ENCODE assay signal across 4 worm cellular contexts in genomic region chrX:5279170-5279635, ce11.
TF ChIP-seq lines count a peak whose summit lies in the region.

TSS of gene Y34B4A.2 (plus strand) at chrX:5279497.

TF ChIP-seq in whole organism, L2 larva, 48 proteins besides CTCF, POLR2A, EP300 and RAD21:
- TF ChIP-seq ztf-1 (GFP tag; conservative IDR thresholded peaks at IDR 0.05; lab: Robert Waterston, UW) (no peak), sem-4 (tag; optimal IDR thresholded peaks at IDR 0.05; lab: Kevin White, UChicago) (no peak), unc-62 (GFP tag; optimal IDR thresholded peaks at IDR 0.05; lab: Kevin White, UChicago) (no peak), sma-3 (GFP tag; optimal IDR thresholded peaks at IDR 0.05; lab: Kevin White, UChicago) (peak; percentile 35), unc-55 (GFP tag; optimal IDR thresholded peaks at IDR 0.05; lab: Kevin White, UChicago) (peak; percentile 37), fos-1 (tag; optimal IDR thresholded peaks at IDR 0.05; lab: Kevin White, UChicago) (peak; percentile 37), dmd-4 (tag; optimal IDR thresholded peaks at IDR 0.05; lab: Kevin White, UChicago) (no peak), nhr-129 (tag; optimal IDR thresholded peaks at IDR 0.05; lab: Kevin White, UChicago) (peak; percentile 54), nhr-6 (tag; optimal IDR thresholded peaks at IDR 0.05; lab: Kevin White, UChicago) (no peak), C34F6.9 (tag; optimal IDR thresholded peaks at IDR 0.05; lab: Kevin White, UChicago) (no peak), F13H6.1 (tag; optimal IDR thresholded peaks at IDR 0.05; lab: Kevin White, UChicago) (peak; percentile 27), nhr-25 (tag; optimal IDR thresholded peaks at IDR 0.05; lab: Kevin White, UChicago) (no peak), nhr-21 (tag; optimal IDR thresholded peaks at IDR 0.05; lab: Kevin White, UChicago) (no peak), aly-2 (tag; optimal IDR thresholded peaks at IDR 0.05; lab: Kevin White, UChicago) (no peak), lsy-2 (tag; optimal IDR thresholded peaks at IDR 0.05; lab: Kevin White, UChicago) (no peak), sma-9 (GFP tag; optimal IDR thresholded peaks at IDR 0.05; lab: Kevin White, UChicago) (peak; percentile 55), sma-9 (tag; optimal IDR thresholded peaks at IDR 0.05; lab: Kevin White, UChicago) (no peak), crh-2 (tag; optimal IDR thresholded peaks at IDR 0.05; lab: Kevin White, UChicago) (peak; percentile 51), zag-1 (tag; optimal IDR thresholded peaks at IDR 0.05; lab: Kevin White, UChicago) (no peak), mdl-1 (tag; optimal IDR thresholded peaks at IDR 0.05; lab: Kevin White, UChicago) (no peak), elt-3 (tag; optimal IDR thresholded peaks at IDR 0.05; lab: Kevin White, UChicago) (no peak), lin-13 (GFP tag; optimal IDR thresholded peaks at IDR 0.05; lab: Kevin White, UChicago) (no peak), nhr-237 (tag; optimal IDR thresholded peaks at IDR 0.05; lab: Kevin White, UChicago) (no peak), R02D3.7 (tag; optimal IDR thresholded peaks at IDR 0.05; lab: Kevin White, UChicago) (peak; percentile 84)

TF ChIP-seq in whole organism, L4 larva, 104 proteins besides CTCF, POLR2A, EP300 and RAD21 (continues in another document):
- no peak for TF ChIP-seq rbr-2 (tag; optimal IDR thresholded peaks at IDR 0.05; lab: Kevin White, UChicago)
- peak; percentile 34 for TF ChIP-seq nhr-102 (tag; optimal IDR thresholded peaks at IDR 0.05; lab: Kevin White, UChicago)
- TF ChIP-seq Y48G9A.11 (GFP tag; IDR thresholded peaks at IDR 0.05; lab: Robert Waterston, UW): no peak
- no peak for TF ChIP-seq sdz-12 (GFP tag; optimal IDR thresholded peaks at IDR 0.05; lab: Kevin White, UChicago)
- TF ChIP-seq nhr-77 (tag; optimal IDR thresholded peaks at IDR 0.05; lab: Kevin White, UChicago): peak; percentile 22
- no peak for TF ChIP-seq Y75B8A.6 (GFP tag; IDR thresholded peaks at IDR 0.05; lab: Robert Waterston, UW)
- no peak for TF ChIP-seq snpc-1.2 (GFP tag; IDR thresholded peaks at IDR 0.05; lab: Robert Waterston, UW)
- TF ChIP-seq mxl-2 (GFP tag; conservative IDR thresholded peaks at IDR 0.05; lab: Robert Waterston, UW): no peak
- TF ChIP-seq nhr-237 (tag; optimal IDR thresholded peaks at IDR 0.05; lab: Kevin White, UChicago): no peak
- TF ChIP-seq nhr-25 (tag; optimal IDR thresholded peaks at IDR 0.05; lab: Kevin White, UChicago; ENCODE audit: borderline replicate concordance, insufficient read depth): no peak
- no peak for TF ChIP-seq daf-19 (GFP tag; conservative IDR thresholded peaks at IDR 0.05; lab: Robert Waterston, UW)
- TF ChIP-seq ceh-32 (tag; optimal IDR thresholded peaks at IDR 0.05; lab: Kevin White, UChicago; ENCODE audit: poor library complexity): no peak
- TF ChIP-seq spr-3 (GFP tag; optimal IDR thresholded peaks at IDR 0.05; lab: Kevin White, UChicago): no peak
- TF ChIP-seq lin-39 (tag; optimal IDR thresholded peaks at IDR 0.05; lab: Kevin White, UChicago): no peak
- no peak for TF ChIP-seq madf-9 (GFP tag; conservative IDR thresholded peaks at IDR 0.05; lab: Robert Waterston, UW)
- TF ChIP-seq ztf-7 (tag; optimal IDR thresholded peaks at IDR 0.05; lab: Kevin White, UChicago): no peak
- no peak for TF ChIP-seq tag-97 (GFP tag; IDR thresholded peaks at IDR 0.05; lab: Robert Waterston, UW)
- TF ChIP-seq vab-7 (GFP tag; IDR thresholded peaks at IDR 0.05; lab: Robert Waterston, UW): no peak
- no peak for TF ChIP-seq daf-12 (tag; optimal IDR thresholded peaks at IDR 0.05; lab: Kevin White, UChicago)
- TF ChIP-seq ztf-11 (tag; optimal IDR thresholded peaks at IDR 0.05; lab: Kevin White, UChicago): no peak
- no peak for TF ChIP-seq lin-13 (GFP tag; optimal IDR thresholded peaks at IDR 0.05; lab: Kevin White, UChicago)
- TF ChIP-seq ceh-28 (tag; optimal IDR thresholded peaks at IDR 0.05; lab: Kevin White, UChicago): no peak
- TF ChIP-seq saeg-2 (GFP tag; IDR thresholded peaks at IDR 0.05; lab: Robert Waterston, UW): no peak
- TF ChIP-seq dpl-1 (GFP tag; optimal IDR thresholded peaks at IDR 0.05; lab: Kevin White, UChicago): peak; percentile 34
- TF ChIP-seq zag-1 (tag; optimal IDR thresholded peaks at IDR 0.05; lab: Kevin White, UChicago): no peak

TF ChIP-seq in whole organism, late embryonic, 69 proteins besides CTCF, POLR2A, EP300 and RAD21:
- TF ChIP-seq hlh-30 (tag; optimal IDR thresholded peaks at IDR 0.05; lab: Kevin White, UChicago; ENCODE audit: insufficient read depth) (peak; percentile 54), dmd-4 (tag; optimal IDR thresholded peaks at IDR 0.05; lab: Kevin White, UChicago; ENCODE audit: borderline replicate concordance) (no peak), unc-42 (tag; optimal IDR thresholded peaks at IDR 0.05; lab: Kevin White, UChicago) (peak; percentile 61), ref-2 (tag; optimal IDR thresholded peaks at IDR 0.05; lab: Kevin White, UChicago) (peak; percentile 35), ceh-48 (tag; optimal IDR thresholded peaks at IDR 0.05; lab: Kevin White, UChicago) (no peak), C08G9.2 (tag; optimal IDR thresholded peaks at IDR 0.05; lab: Kevin White, UChicago) (no peak), tbx-2 (tag; optimal IDR thresholded peaks at IDR 0.05; lab: Kevin White, UChicago) (peak; percentile 26), elt-2 (tag; optimal IDR thresholded peaks at IDR 0.05; lab: Kevin White, UChicago) (peak; percentile 79)

TF ChIP-seq in whole organism, mixed stage, embryonic, 35 proteins besides CTCF, POLR2A, EP300 and RAD21:
- TF ChIP-seq lin-32 (GFP tag; optimal IDR thresholded peaks at IDR 0.05; lab: Kevin White, UChicago) (no peak), flh-1 (GFP tag; optimal IDR thresholded peaks at IDR 0.05; lab: Kevin White, UChicago) (no peak), cnd-1 (tag; optimal IDR thresholded peaks at IDR 0.05; lab: Kevin White, UChicago) (peak; percentile 27), nhr-2 (tag; optimal IDR thresholded peaks at IDR 0.05; lab: Kevin White, UChicago) (peak; percentile 8), ces-1 (GFP tag; optimal IDR thresholded peaks at IDR 0.05; lab: Kevin White, UChicago) (peak; percentile 74), lin-13 (tag; optimal IDR thresholded peaks at IDR 0.05; lab: Kevin White, UChicago) (peak; percentile 23), unc-62 (GFP tag; optimal IDR thresholded peaks at IDR 0.05; lab: Kevin White, UChicago) (no peak)
